In genomic region chr3R:9157841-9158600, dm6 we compare ENCODE assay signal across 2 fruit fly cellular contexts.
TF ChIP-seq lines count a peak whose summit lies in the region.

No protein-coding gene starts in this region.

TF ChIP-seq in whole organism, embryonic, 481 proteins besides CTCF, POLR2A, EP300 and RAD21 (continued from another document and continues in another):
- TF ChIP-seq pb (GFP tag; optimal IDR thresholded peaks at IDR 0.05; lab: Kevin White, UChicago) = peak; percentile 10
- TF ChIP-seq nom (GFP tag; optimal IDR thresholded peaks at IDR 0.05; lab: Kevin White, UChicago) = peak; percentile 58
- TF ChIP-seq CG7357 (GFP tag; IDR thresholded peaks at IDR 0.05; lab: Robert Waterston, UW) = no peak
- TF ChIP-seq CG2199 (GFP tag; IDR thresholded peaks at IDR 0.05; lab: Robert Waterston, UW) = peak; percentile 80; the same call in 2 of the 3 replicates
- TF ChIP-seq CG3838 (GFP tag; optimal IDR thresholded peaks at IDR 0.05; lab: Kevin White, UChicago) = no peak
- TF ChIP-seq trh (GFP tag; optimal IDR thresholded peaks at IDR 0.05; lab: Kevin White, UChicago) = no peak
- no peak for TF ChIP-seq h (optimal IDR thresholded peaks at IDR 0.05; lab: Kevin White, UChicago)
- TF ChIP-seq pros (GFP tag; optimal IDR thresholded peaks at IDR 0.05; lab: Kevin White, UChicago) = peak; percentile 71
- TF ChIP-seq CG34376 (GFP tag; optimal IDR thresholded peaks at IDR 0.05; lab: Kevin White, UChicago) = peak; percentile 64
- no peak for TF ChIP-seq CG9876 (GFP tag; optimal IDR thresholded peaks at IDR 0.05; lab: Kevin White, UChicago)
- no peak for TF ChIP-seq Hr3 (GFP tag; optimal IDR thresholded peaks at IDR 0.05; lab: Kevin White, UChicago)
- TF ChIP-seq Fer2 (tag; optimal IDR thresholded peaks at IDR 0.05; lab: Kevin White, UChicago) = no peak
- no peak for TF ChIP-seq CG4820 (GFP tag; optimal IDR thresholded peaks at IDR 0.05; lab: Kevin White, UChicago)
- TF ChIP-seq CG17612 (GFP tag; IDR thresholded peaks at IDR 0.05; lab: Robert Waterston, UW) = no peak
- no peak for TF ChIP-seq CG6272 (GFP tag; IDR thresholded peaks at IDR 0.05; lab: Robert Waterston, UW)
- TF ChIP-seq CG7839 (tag; optimal IDR thresholded peaks at IDR 0.05; lab: Kevin White, UChicago) = peak; percentile 33
- no peak for TF ChIP-seq CG7372 (GFP tag; IDR thresholded peaks at IDR 0.05; lab: Robert Waterston, UW)
- no peak for TF ChIP-seq CG10366 (GFP tag; IDR thresholded peaks at IDR 0.05; lab: Robert Waterston, UW)
- no peak for TF ChIP-seq Lim3 (GFP tag; IDR thresholded peaks at IDR 0.05; lab: Robert Waterston, UW)
- no peak for TF ChIP-seq CG30403 (GFP tag; optimal IDR thresholded peaks at IDR 0.05; lab: Kevin White, UChicago)
- no peak for TF ChIP-seq sug (tag; optimal IDR thresholded peaks at IDR 0.05; lab: Kevin White, UChicago)
- peak; percentile 72; the same call in 1 of the 2 replicates for TF ChIP-seq bbx (GFP tag; IDR thresholded peaks at IDR 0.05; lab: Robert Waterston, UW; ENCODE audit: partially characterized antibody)
- TF ChIP-seq unpg (GFP tag; optimal IDR thresholded peaks at IDR 0.05; lab: Kevin White, UChicago) = peak; percentile 13
- TF ChIP-seq tx (GFP tag; optimal IDR thresholded peaks at IDR 0.05; lab: Kevin White, UChicago) = no peak
- TF ChIP-seq CG17912 (GFP tag; optimal IDR thresholded peaks at IDR 0.05; lab: Kevin White, UChicago) = peak; percentile 38
- peak; percentile 47; the same call in 1 of the 2 replicates for TF ChIP-seq amos (GFP tag; IDR thresholded peaks at IDR 0.05; lab: Robert Waterston, UW; ENCODE audit: partially characterized antibody)
- no peak for TF ChIP-seq lmd (GFP tag; IDR thresholded peaks at IDR 0.05; lab: Robert Waterston, UW)
- no peak for TF ChIP-seq fd96Cb (tag; optimal IDR thresholded peaks at IDR 0.05; lab: Kevin White, UChicago)
- no peak for TF ChIP-seq CG10431 (GFP tag; optimal IDR thresholded peaks at IDR 0.05; lab: Kevin White, UChicago)
- peak; percentile 68; the same call in 1 of the 3 replicates for TF ChIP-seq ci (GFP tag; IDR thresholded peaks at IDR 0.05; lab: Robert Waterston, UW)
- TF ChIP-seq knrl (GFP tag; IDR thresholded peaks at IDR 0.05; lab: Robert Waterston, UW; ENCODE audit: partially characterized antibody) = peak; percentile 33; the same call in 1 of the 3 replicates
- 0 out of 3 replicates have a peak, but pooled peaks have one; percentile 24 for TF ChIP-seq HLH4C (GFP tag; IDR thresholded peaks at IDR 0.05; lab: Robert Waterston, UW; ENCODE audit: partially characterized antibody)
- TF ChIP-seq E2f2 (GFP tag; IDR thresholded peaks at IDR 0.05; lab: Robert Waterston, UW) = 0 out of 2 replicates have a peak, but pooled peaks have one; percentile 18
- peak; percentile 43; the same call in 1 of the 3 replicates for TF ChIP-seq CG34224 (GFP tag; IDR thresholded peaks at IDR 0.05; lab: Robert Waterston, UW; ENCODE audit: partially characterized antibody)
- TF ChIP-seq gro (GFP tag; optimal IDR thresholded peaks at IDR 0.05; lab: Kevin White, UChicago) = peak; percentile 54
- no peak for TF ChIP-seq CG13296 (GFP tag; optimal IDR thresholded peaks at IDR 0.05; lab: Kevin White, UChicago)
- no peak for TF ChIP-seq CG9437 (GFP tag; optimal IDR thresholded peaks at IDR 0.05; lab: Kevin White, UChicago)
- no peak for TF ChIP-seq CG1603 (tag; optimal IDR thresholded peaks at IDR 0.05; lab: Kevin White, UChicago)
- peak; percentile 67 for TF ChIP-seq Dll (GFP tag; IDR thresholded peaks at IDR 0.05; lab: Robert Waterston, UW; ENCODE audit: partially characterized antibody)
- TF ChIP-seq Trl (optimal IDR thresholded peaks at IDR 0.05; lab: Kevin White, UChicago) = peak; percentile 95 to 99
- peak; percentile 26 for TF ChIP-seq Trl (GFP tag; optimal IDR thresholded peaks at IDR 0.05; lab: Kevin White, UChicago)
- TF ChIP-seq Drgx (GFP tag; IDR thresholded peaks at IDR 0.05; lab: Robert Waterston, UW) = no peak
- peak; percentile 14 for TF ChIP-seq HLHmδ (GFP tag; optimal IDR thresholded peaks at IDR 0.05; lab: Kevin White, UChicago)
- TF ChIP-seq CG10267 (tag; optimal IDR thresholded peaks at IDR 0.05; lab: Kevin White, UChicago) = no peak
- peak; percentile 10 for TF ChIP-seq CG17359 (tag; optimal IDR thresholded peaks at IDR 0.05; lab: Kevin White, UChicago)
- TF ChIP-seq CG12219 (GFP tag; optimal IDR thresholded peaks at IDR 0.05; lab: Kevin White, UChicago) = no peak
- peak; percentile 25; the same call in 1 of the 2 replicates for TF ChIP-seq ranshi (GFP tag; IDR thresholded peaks at IDR 0.05; lab: Robert Waterston, UW)
- TF ChIP-seq CG10979 (tag; optimal IDR thresholded peaks at IDR 0.05; lab: Kevin White, UChicago) = no peak
- peak; percentile 3 to 44 for TF ChIP-seq bsh (GFP tag; optimal IDR thresholded peaks at IDR 0.05; lab: Kevin White, UChicago)
- no peak for TF ChIP-seq al (GFP tag; IDR thresholded peaks at IDR 0.05; lab: Robert Waterston, UW)
- 0 out of 2 replicates have a peak, but pooled peaks have one; percentile 11 for TF ChIP-seq inv (GFP tag; IDR thresholded peaks at IDR 0.05; lab: Robert Waterston, UW; ENCODE audit: partially characterized antibody)
- TF ChIP-seq CG7963 (GFP tag; IDR thresholded peaks at IDR 0.05; lab: Robert Waterston, UW; ENCODE audit: partially characterized antibody) = 0 out of 3 replicates have a peak, but pooled peaks have one; percentile 10
- no peak for TF ChIP-seq Dp (GFP tag; optimal IDR thresholded peaks at IDR 0.05; lab: Kevin White, UChicago)
- TF ChIP-seq zfh2 (GFP tag; optimal IDR thresholded peaks at IDR 0.05; lab: Kevin White, UChicago) = no peak
- TF ChIP-seq sisA (GFP tag; IDR thresholded peaks at IDR 0.05; lab: Robert Waterston, UW) = no peak
- no peak for TF ChIP-seq tll (GFP tag; optimal IDR thresholded peaks at IDR 0.05; lab: Kevin White, UChicago)
- TF ChIP-seq CG4404 (GFP tag; IDR thresholded peaks at IDR 0.05; lab: Robert Waterston, UW) = no peak
- no peak for TF ChIP-seq CG17328 (GFP tag; IDR thresholded peaks at IDR 0.05; lab: Robert Waterston, UW)
- no peak for TF ChIP-seq shn (GFP tag; optimal IDR thresholded peaks at IDR 0.05; lab: Kevin White, UChicago)
- no peak for TF ChIP-seq fd3F (GFP tag; optimal IDR thresholded peaks at IDR 0.05; lab: Kevin White, UChicago)
- no peak for TF ChIP-seq CoRest (tag; optimal IDR thresholded peaks at IDR 0.05; lab: Kevin White, UChicago)
- peak; percentile 53 for TF ChIP-seq tna (GFP tag; IDR thresholded peaks at IDR 0.05; lab: Robert Waterston, UW; ENCODE audit: partially characterized antibody)
- TF ChIP-seq Hey (tag; optimal IDR thresholded peaks at IDR 0.05; lab: Kevin White, UChicago) = no peak
- TF ChIP-seq CG12155 (GFP tag; optimal IDR thresholded peaks at IDR 0.05; lab: Kevin White, UChicago) = no peak

TF ChIP-seq in whole organism, prepupa, 60 proteins besides CTCF, POLR2A, EP300 and RAD21 (continued from another document):
- TF ChIP-seq CG34406 (GFP tag; optimal IDR thresholded peaks at IDR 0.05; lab: Kevin White, UChicago) (no peak), CG11902 (GFP tag; optimal IDR thresholded peaks at IDR 0.05; lab: Kevin White, UChicago) (no peak), Eip75B (GFP tag; optimal IDR thresholded peaks at IDR 0.05; lab: Kevin White, UChicago) (peak; percentile 44), CG4318 (GFP tag; optimal IDR thresholded peaks at IDR 0.05; lab: Kevin White, UChicago) (no peak), Sox14 (GFP tag; optimal IDR thresholded peaks at IDR 0.05; lab: Kevin White, UChicago) (no peak), CG8319 (GFP tag; optimal IDR thresholded peaks at IDR 0.05; lab: Kevin White, UChicago) (no peak), CG3032 (tag; optimal IDR thresholded peaks at IDR 0.05; lab: Kevin White, UChicago) (no peak), Smox (GFP tag; optimal IDR thresholded peaks at IDR 0.05; lab: Kevin White, UChicago) (no peak), svp (GFP tag; lab: Kevin White, UChicago) (no peak), CG6808 (GFP tag; optimal IDR thresholded peaks at IDR 0.05; lab: Kevin White, UChicago) (peak; percentile 52), lz (GFP tag; optimal IDR thresholded peaks at IDR 0.05; lab: Kevin White, UChicago) (no peak), Sox102F (GFP tag; optimal IDR thresholded peaks at IDR 0.05; lab: Kevin White, UChicago) (no peak), Eip93F (GFP tag; optimal IDR thresholded peaks at IDR 0.05; lab: Kevin White, UChicago) (no peak), CG10631 (GFP tag; optimal IDR thresholded peaks at IDR 0.05; lab: Kevin White, UChicago) (no peak), CG31627 (GFP tag; optimal IDR thresholded peaks at IDR 0.05; lab: Kevin White, UChicago) (no peak), achi (GFP tag; optimal IDR thresholded peaks at IDR 0.05; lab: Kevin White, UChicago) (no peak), Gug (GFP tag; IDR thresholded peaks at IDR 0.05; lab: Robert Waterston, UW) (no peak), CG6163 (GFP tag; IDR thresholded peaks at IDR 0.05; lab: Robert Waterston, UW) (peak; percentile 18; the same call in 2 of the 3 replicates), dac (GFP tag; optimal IDR thresholded peaks at IDR 0.05; lab: Kevin White, UChicago) (no peak), Hr39 (GFP tag; optimal IDR thresholded peaks at IDR 0.05; lab: Kevin White, UChicago) (no peak), net (GFP tag; optimal IDR thresholded peaks at IDR 0.05; lab: Kevin White, UChicago) (no peak), CG6792 (GFP tag; optimal IDR thresholded peaks at IDR 0.05; lab: Kevin White, UChicago) (no peak), CG15336 (GFP tag; IDR thresholded peaks at IDR 0.05; lab: Robert Waterston, UW) (peak; percentile 76), Hr38 (GFP tag; optimal IDR thresholded peaks at IDR 0.05; lab: Kevin White, UChicago) (no peak), dsx (GFP tag; optimal IDR thresholded peaks at IDR 0.05; lab: Kevin White, UChicago; ENCODE audit: poor library complexity, severe bottlenecking) (peak; percentile 36), CG8632 (GFP tag; optimal IDR thresholded peaks at IDR 0.05; lab: Kevin White, UChicago) (no peak), topi (GFP tag; optimal IDR thresholded peaks at IDR 0.05; lab: Kevin White, UChicago) (no peak), CG6854 (GFP tag; optimal IDR thresholded peaks at IDR 0.05; lab: Kevin White, UChicago) (peak; percentile 43), salr (GFP tag; optimal IDR thresholded peaks at IDR 0.05; lab: Kevin White, UChicago) (peak in 1 of 2 experiments; percentile 21), CG11294 (GFP tag; IDR thresholded peaks at IDR 0.05; lab: Robert Waterston, UW) (no peak), Blimp-1 (GFP tag; optimal IDR thresholded peaks at IDR 0.05; lab: Kevin White, UChicago) (no peak), ss (GFP tag; optimal IDR thresholded peaks at IDR 0.05; lab: Kevin White, UChicago) (peak; percentile 63 to 77), Met (GFP tag; optimal IDR thresholded peaks at IDR 0.05; lab: Kevin White, UChicago) (no peak), OdsH (GFP tag; optimal IDR thresholded peaks at IDR 0.05; lab: Kevin White, UChicago) (no peak), Hr4 (GFP tag; optimal IDR thresholded peaks at IDR 0.05; lab: Kevin White, UChicago) (no peak), CG11762 (GFP tag; optimal IDR thresholded peaks at IDR 0.05; lab: Kevin White, UChicago; ENCODE audit: insufficient read depth) (no peak), CG10669 (GFP tag; optimal IDR thresholded peaks at IDR 0.05; lab: Kevin White, UChicago) (no peak), Ets21C (GFP tag; optimal IDR thresholded peaks at IDR 0.05; lab: Kevin White, UChicago) (no peak), CG32006 (GFP tag; optimal IDR thresholded peaks at IDR 0.05; lab: Kevin White, UChicago) (peak; percentile 4)
